Fruit fly (Drosophila melanogaster): ENCODE results near the gene PSMG1.

PSMG1 gene

DNA sequence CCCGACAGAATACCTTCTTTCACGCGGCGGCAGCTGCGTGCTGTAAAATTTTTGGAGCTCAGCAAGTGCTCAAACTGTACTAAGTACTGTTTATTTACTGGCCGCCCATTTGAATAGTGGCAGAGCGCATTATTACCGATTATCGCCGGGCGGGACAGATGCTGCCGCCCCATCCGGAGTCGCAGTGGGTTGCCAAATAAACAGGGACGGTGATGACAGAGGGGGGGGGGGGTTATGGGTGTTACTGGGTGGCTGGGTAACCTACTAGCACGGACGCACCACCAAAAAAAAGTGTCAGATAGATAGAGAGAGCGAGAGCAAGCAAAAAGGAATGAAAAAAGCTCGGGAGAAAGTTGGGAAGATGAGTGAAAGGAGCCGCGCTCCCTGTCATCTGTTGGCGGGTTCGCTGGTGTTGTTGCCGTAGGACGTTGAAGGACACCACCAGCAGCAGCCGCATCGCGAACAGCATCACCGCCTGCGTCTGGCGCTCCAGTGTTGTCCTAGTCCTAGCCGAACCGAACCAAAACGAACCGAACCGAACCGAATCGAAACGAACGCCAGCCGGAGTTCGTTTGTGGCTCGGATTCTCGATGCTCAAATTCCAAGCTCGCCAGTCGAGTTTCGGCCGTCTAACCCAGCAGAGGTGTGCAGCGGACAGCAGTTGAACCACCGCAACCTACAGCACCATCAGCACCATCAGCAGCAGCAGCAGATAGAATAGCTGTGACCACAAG, 7.8 kb upstream of the PSMG1 start, which contains the start of gene CG11000:
TSS of gene CG11000 (plus strand) at position 626 of the 734 bp plus-strand sequence.
- TF ChIP-seq Dbx (GFP tag; IDR thresholded peaks at IDR 0.05) (0 out of 3 replicates have a peak, but pooled peaks have one; percentile 8), Usf (GFP tag; optimal IDR thresholded peaks at IDR 0.05) (no peak), PHDP (tag; optimal IDR thresholded peaks at IDR 0.05) (no peak), abd-A (tag; optimal IDR thresholded peaks at IDR 0.05) (peak; percentile 89), ken (GFP tag; IDR thresholded peaks at IDR 0.05) (no peak), CG1602 (GFP tag; optimal IDR thresholded peaks at IDR 0.05) (no peak), Deaf1 (tag; optimal IDR thresholded peaks at IDR 0.05) (peak; percentile 98), CG10462 (GFP tag; optimal IDR thresholded peaks at IDR 0.05) (no peak), hkb (optimal IDR thresholded peaks at IDR 0.05) (no peak), hkb (GFP tag; IDR thresholded peaks at IDR 0.05) (no peak), nom (GFP tag; optimal IDR thresholded peaks at IDR 0.05) (no peak), onecut (GFP tag; IDR thresholded peaks at IDR 0.05) (no peak), Sry-δ (GFP tag; optimal IDR thresholded peaks at IDR 0.05) (no peak), CG7556 (GFP tag; optimal IDR thresholded peaks at IDR 0.05) (no peak), Scr (GFP tag; IDR thresholded peaks at IDR 0.05; ENCODE audit: partially characterized antibody) (no peak), corto (GFP tag; optimal IDR thresholded peaks at IDR 0.05) (no peak), rib (GFP tag; IDR thresholded peaks at IDR 0.05) (no peak), disco-r (GFP tag; optimal IDR thresholded peaks at IDR 0.05) (no peak), CG1529 (GFP tag; optimal IDR thresholded peaks at IDR 0.05) (no peak), CG8388 (GFP tag; optimal IDR thresholded peaks at IDR 0.05) (no peak), CG4730 (GFP tag; IDR thresholded peaks at IDR 0.05) (no peak), mirr (GFP tag; optimal IDR thresholded peaks at IDR 0.05) (no peak), CG18599 (GFP tag; optimal IDR thresholded peaks at IDR 0.05) (no peak), zf30C (GFP tag; optimal IDR thresholded peaks at IDR 0.05) (no peak), stwl (tag; optimal IDR thresholded peaks at IDR 0.05) (no peak), CG30403 (GFP tag; optimal IDR thresholded peaks at IDR 0.05) (no peak), mam (GFP tag; optimal IDR thresholded peaks at IDR 0.05) (no peak), CG18476 (GFP tag; optimal IDR thresholded peaks at IDR 0.05) (no peak), CG12071 (GFP tag; optimal IDR thresholded peaks at IDR 0.05) (no peak), CG30431 (GFP tag; optimal IDR thresholded peaks at IDR 0.05) (no peak), Med (GFP tag) (peak; percentile 58), Atf6 (GFP tag; IDR thresholded peaks at IDR 0.05) (no peak), run (tag; optimal IDR thresholded peaks at IDR 0.05) (no peak), tx (GFP tag; optimal IDR thresholded peaks at IDR 0.05) (no peak), chinmo (GFP tag; IDR thresholded peaks at IDR 0.05; ENCODE audit: partially characterized antibody) (0 out of 4 replicates have a peak, but pooled peaks have one; percentile 21), Nf-YC (tag; optimal IDR thresholded peaks at IDR 0.05) (no peak), Sox100B (GFP tag; optimal IDR thresholded peaks at IDR 0.05) (no peak), en (GFP tag; optimal IDR thresholded peaks at IDR 0.05) (no peak), slp2 (GFP tag; optimal IDR thresholded peaks at IDR 0.05) (no peak), Trl (optimal IDR thresholded peaks at IDR 0.05) (peak in 1 of 2 experiments; percentile 27), Trl (GFP tag; optimal IDR thresholded peaks at IDR 0.05) (no peak), slou (GFP tag; optimal IDR thresholded peaks at IDR 0.05) (no peak), Lhr (GFP tag; optimal IDR thresholded peaks at IDR 0.05) (no peak), CG31224 (GFP tag; IDR thresholded peaks at IDR 0.05) (peak; percentile 63; the same call in 1 of the 2 replicates), crol (GFP tag; IDR thresholded peaks at IDR 0.05) (peak; percentile 49; the same call in 1 of the 2 replicates), Xbp1 (GFP tag; optimal IDR thresholded peaks at IDR 0.05) (no peak), gfzf (GFP tag; optimal IDR thresholded peaks at IDR 0.05) (no peak), ssp (GFP tag; IDR thresholded peaks at IDR 0.05) (no peak), CG15514 (GFP tag; optimal IDR thresholded peaks at IDR 0.05) (no peak), nerfin-1 (tag; optimal IDR thresholded peaks at IDR 0.05) (no peak), CG17385 (GFP tag; optimal IDR thresholded peaks at IDR 0.05) (no peak)

All from whole organism, embryonic.